Fruit fly (Drosophila melanogaster) whole organism, embryonic: Measurements from ENCODE around the gene CG5934.

Experiments used
- ATbp ChIP-seq: fragments of 200-800 bp; sonication (Bioruptor generic); optimal IDR thresholded peaks from 2 replicates; lab custom pipeline; 2017; ENCODE audit warnings: missing biosample characterization, mild to moderate bottlenecking, missing genetic modification characterization, missing genetic modification reagents
- Ada2b ChIP-seq: fragments of 200-800 bp; sonication (Bioruptor generic); IDR thresholded peaks from 2 replicates; pipeline ENCODE4 v1.3.6; 2022; ENCODE audit warnings: missing biosample characterization, missing genetic modification characterization
- CG10321 ChIP-seq: fragments of 200-800 bp; sonication (Bioruptor generic); IDR thresholded peaks from 2 replicates; pipeline ENCODE4 v1.3.6; 2022; ENCODE audit warnings: missing biosample characterization, missing genetic modification characterization
- CG11504 ChIP-seq: fragments of 200-800 bp; sonication (Bioruptor generic); optimal IDR thresholded peaks from 3 replicates; lab custom pipeline; 2019; ENCODE audit warnings: missing biosample characterization, mild to moderate bottlenecking, missing genetic modification characterization, moderate library complexity
- CG11723 ChIP-seq: fragments of 200-800 bp; sonication (Bioruptor generic); optimal IDR thresholded peaks from 2 replicates; lab custom pipeline; 2017; ENCODE audit warnings: missing biosample characterization, mild to moderate bottlenecking, missing genetic modification characterization
- CG12236 ChIP-seq: fragments of 200-800 bp; sonication (Bioruptor generic); optimal IDR thresholded peaks from 2 replicates; lab custom pipeline; 2016; ENCODE audit warnings: missing biosample characterization, missing genetic modification characterization
- CG12299 ChIP-seq: fragments of 200-800 bp; sonication (Bioruptor generic); optimal IDR thresholded peaks from 2 replicates; lab custom pipeline; 2018; ENCODE audit warnings: missing biosample characterization, mild to moderate bottlenecking, missing genetic modification characterization
- CG12769 ChIP-seq: fragments of 200-800 bp; sonication (Bioruptor generic); optimal IDR thresholded peaks from 2 replicates; lab custom pipeline; 2019; ENCODE audit warnings: missing biosample characterization, mild to moderate bottlenecking, missing genetic modification characterization, moderate library complexity
- CG13287 ChIP-seq: fragments of 200-800 bp; sonication (Bioruptor generic); IDR thresholded peaks from 2 replicates; pipeline ENCODE4 v1.3.6; 2022; ENCODE audit warnings: missing biosample characterization, missing genetic modification characterization; ENCODE audit not compliant: partially characterized antibody
- CG13296 ChIP-seq: fragments of 200-800 bp; sonication (Bioruptor generic); optimal IDR thresholded peaks from 3 replicates; lab custom pipeline; 2018; ENCODE audit warnings: missing biosample characterization, mild to moderate bottlenecking, missing genetic modification characterization
- CG14014 ChIP-seq: fragments of 200-800 bp; sonication (Bioruptor generic); IDR thresholded peaks from 2 replicates; pipeline ENCODE4 v1.3.6; 2022; ENCODE audit warnings: missing biosample characterization, missing genetic modification characterization
- CG2116 ChIP-seq: fragments of 200-800 bp; sonication (Bioruptor generic); optimal IDR thresholded peaks from 3 replicates; lab custom pipeline; 2018; ENCODE audit warnings: missing biosample characterization, mild to moderate bottlenecking, missing genetic modification characterization
- CG2199 ChIP-seq: fragments of 200-800 bp; sonication (Bioruptor generic); IDR thresholded peaks from 3 replicates; pipeline ENCODE4 v1.3.6; 2022; ENCODE audit warnings: missing biosample characterization, missing genetic modification characterization
- CG32532 ChIP-seq: fragments of 200-800 bp; sonication (Bioruptor generic); IDR thresholded peaks from 2 replicates; pipeline ENCODE4 v1.3.6; 2022; ENCODE audit warnings: missing biosample characterization, missing genetic modification characterization
- CG3281 ChIP-seq: fragments of 200-800 bp; sonication (Bioruptor generic); optimal IDR thresholded peaks from 3 replicates; lab custom pipeline; 2017; ENCODE audit warnings: missing biosample characterization, mild to moderate bottlenecking, missing genetic modification characterization
- CG4328 ChIP-seq: fragments of 200-800 bp; sonication (Bioruptor generic); optimal IDR thresholded peaks from 3 replicates; lab custom pipeline; 2017; ENCODE audit warnings: missing biosample characterization, missing genetic modification reagents, missing genetic modification characterization
- CG4707 ChIP-seq: fragments of 200-800 bp; sonication (Bioruptor generic); optimal IDR thresholded peaks from 2 replicates; lab custom pipeline; 2018; ENCODE audit warnings: missing biosample characterization, mild to moderate bottlenecking, missing genetic modification characterization, moderate library complexity
- CG5245 ChIP-seq: fragments of 200-800 bp; sonication (Bioruptor generic); optimal IDR thresholded peaks from 3 replicates; lab custom pipeline; 2016; ENCODE audit warnings: missing biosample characterization, missing genetic modification characterization
- CG6175 ChIP-seq: fragments of 200-800 bp; sonication (Bioruptor generic); IDR thresholded peaks from 3 replicates; pipeline ENCODE4 v1.3.6; 2022; ENCODE audit warnings: missing biosample characterization, missing genetic modification characterization
- CG7357 ChIP-seq: fragments of 200-800 bp; sonication (Bioruptor generic); IDR thresholded peaks from 3 replicates; pipeline ENCODE4 v1.3.6; 2022; ENCODE audit warnings: missing biosample characterization, missing genetic modification characterization
- CG7372 ChIP-seq: fragments of 200-800 bp; sonication (Bioruptor generic); IDR thresholded peaks from 2 replicates; pipeline ENCODE4 v1.3.6; 2022; ENCODE audit warnings: missing biosample characterization, missing genetic modification characterization
- CG8281 ChIP-seq: fragments of 200-800 bp; sonication (Bioruptor generic); optimal IDR thresholded peaks from 2 replicates; lab custom pipeline; 2018; ENCODE audit warnings: missing biosample characterization, mild to moderate bottlenecking, missing genetic modification characterization, moderate library complexity
- CG8359 ChIP-seq: fragments of 200-800 bp; sonication (Bioruptor generic); optimal IDR thresholded peaks from 2 replicates; lab custom pipeline; 2017; ENCODE audit warnings: missing biosample characterization, mild to moderate bottlenecking, missing genetic modification characterization, borderline replicate concordance
- CG9215 ChIP-seq: fragments of 200-800 bp; sonication (Bioruptor generic); IDR thresholded peaks from 2 replicates; pipeline ENCODE4 v1.3.6; 2022; ENCODE audit warnings: missing biosample characterization, missing genetic modification characterization
- CG9932 ChIP-seq: fragments of 200-800 bp; sonication (Bioruptor generic); IDR thresholded peaks from 2 replicates; pipeline ENCODE4 v1.3.6; 2022; ENCODE audit warnings: missing biosample characterization, missing genetic modification characterization
- CoRest ChIP-seq: fragments of 200-800 bp; sonication (Bioruptor generic); optimal IDR thresholded peaks from 3 replicates; lab custom pipeline; 2018; ENCODE audit warnings: missing biosample characterization, mild to moderate bottlenecking, missing genetic modification characterization, moderate library complexity
- Drgx ChIP-seq: fragments of 200-800 bp; sonication (Bioruptor generic); IDR thresholded peaks from 2 replicates; pipeline ENCODE4 v1.3.6; 2022; ENCODE audit warnings: missing biosample characterization, missing genetic modification characterization
- HLH4C ChIP-seq: fragments of 200-800 bp; sonication (Bioruptor generic); IDR thresholded peaks from 3 replicates; pipeline ENCODE4 v1.3.6; 2022; ENCODE audit warnings: missing biosample characterization, missing genetic modification characterization; ENCODE audit not compliant: partially characterized antibody
- Meics ChIP-seq: fragments of 200-800 bp; sonication (Bioruptor generic); optimal IDR thresholded peaks from 2 replicates; lab custom pipeline; 2017; ENCODE audit warnings: missing biosample characterization, mild to moderate bottlenecking, missing genetic modification characterization
- Neu2 ChIP-seq: fragments of 200-800 bp; sonication (Bioruptor generic); optimal IDR thresholded peaks from 3 replicates; lab custom pipeline; 2016; ENCODE audit warnings: missing biosample characterization, missing genetic modification characterization, borderline replicate concordance
- Nf-YB ChIP-seq: fragments of 200-800 bp; sonication (Bioruptor generic); optimal IDR thresholded peaks from 3 replicates; lab custom pipeline; 2019; ENCODE audit warnings: missing biosample characterization, mild to moderate bottlenecking, missing genetic modification characterization, moderate library complexity
- Optix ChIP-seq: fragments of 200-800 bp; sonication (Bioruptor generic); IDR thresholded peaks from 3 replicates; pipeline ENCODE4 v1.3.6; 2022; ENCODE audit warnings: missing biosample characterization, missing genetic modification characterization
- Sry-δ ChIP-seq: fragments of 200-800 bp; sonication (Bioruptor generic); optimal IDR thresholded peaks from 2 replicates; lab custom pipeline; 2016; ENCODE audit warnings: missing biosample characterization, missing genetic modification characterization
- caup ChIP-seq: fragments of 200-800 bp; sonication (Bioruptor generic); optimal IDR thresholded peaks from 3 replicates; lab custom pipeline; 2017; ENCODE audit warnings: missing biosample characterization, mild to moderate bottlenecking, missing genetic modification characterization, moderate library complexity; ENCODE audit not compliant: severe bottlenecking
- dati ChIP-seq: fragments of 200-800 bp; sonication (Bioruptor generic); IDR thresholded peaks from 2 replicates; pipeline ENCODE4 v1.3.6; 2022; ENCODE audit warnings: missing biosample characterization, missing genetic modification characterization
- dm ChIP-seq: fragments of 200-800 bp; sonication (Bioruptor generic); optimal IDR thresholded peaks from 3 replicates; lab custom pipeline; 2016; ENCODE audit warnings: missing biosample characterization, missing genetic modification characterization
- ewg ChIP-seq: fragments of 200-800 bp; sonication (Bioruptor generic); optimal IDR thresholded peaks from 3 replicates; lab custom pipeline; 2017; ENCODE audit warnings: mild to moderate bottlenecking, missing biosample characterization, missing genetic modification reagents, missing genetic modification characterization
- fd96Cb ChIP-seq: fragments of 200-800 bp; sonication (Bioruptor generic); optimal IDR thresholded peaks from 2 replicates; lab custom pipeline; 2018; ENCODE audit warnings: missing biosample characterization, mild to moderate bottlenecking, missing genetic modification characterization, moderate library complexity
- fu2 ChIP-seq: fragments of 200-800 bp; sonication (Bioruptor generic); optimal IDR thresholded peaks from 2 replicates; lab custom pipeline; 2016; ENCODE audit warnings: missing biosample characterization, missing genetic modification characterization
- grau ChIP-seq: fragments of 200-800 bp; optimal IDR thresholded peaks from 3 replicates; lab custom pipeline; 2019; ENCODE audit warnings: missing biosample characterization, mild to moderate bottlenecking, missing genetic modification characterization, moderate library complexity
- luna ChIP-seq: fragments of 200-800 bp; sonication (Bioruptor generic); optimal IDR thresholded peaks from 2 replicates; lab custom pipeline; 2016; ENCODE audit warnings: missing biosample characterization, missing genetic modification characterization
- mld ChIP-seq: fragments of 200-800 bp; sonication (Bioruptor generic); IDR thresholded peaks from 3 replicates; pipeline ENCODE4 v1.3.6; 2022; ENCODE audit warnings: missing biosample characterization, missing genetic modification characterization; ENCODE audit not compliant: partially characterized antibody
- otp ChIP-seq: fragments of 200-800 bp; sonication (Bioruptor generic); IDR thresholded peaks from 3 replicates; pipeline ENCODE4, ENCODE4 v1.3.6; 2022; ENCODE audit warnings: missing biosample characterization, missing genetic modification characterization
- pan ChIP-seq, 4 experiments: fragments of >200 bp in 3 of 4; fragments of 200-800 bp in 1 of 4; sonication (Bioruptor generic) in 1 of 4; optimal IDR thresholded peaks in 3 of 4; IDR thresholded peaks in 1 of 4; 2 replicates each; pipeline versions ENCODE4 v1.3.6 to Lab custom; 2017 to 2022; ENCODE audit warnings: missing biosample characterization in 2 of 4, missing genetic modification characterization in 2 of 4, mixed read lengths in 1 of 4
- so ChIP-seq: fragments of 200-800 bp; sonication (Bioruptor generic); IDR thresholded peaks from 3 replicates; pipeline ENCODE4 v1.3.6; 2022; ENCODE audit warnings: missing biosample characterization, missing genetic modification characterization
- twi ChIP-seq: fragments of 200-800 bp; optimal IDR thresholded peaks from 2 replicates; lab custom pipeline; 2019; ENCODE audit warnings: missing biosample characterization, mild to moderate bottlenecking, missing genetic modification characterization, moderate library complexity
- zen2 ChIP-seq: fragments of 200-800 bp; sonication (Bioruptor generic); IDR thresholded peaks from 3 replicates; pipeline ENCODE4 v1.3.6; 2022; ENCODE audit warnings: missing biosample characterization, missing genetic modification characterization; ENCODE audit not compliant: partially characterized antibody
- zfh1 ChIP-seq: fragments of 200-800 bp; sonication (Bioruptor generic); IDR thresholded peaks from 3 replicates; pipeline ENCODE4 v1.3.6; 2022; ENCODE audit warnings: missing biosample characterization, missing genetic modification characterization

CG5934 gene

DNA sequence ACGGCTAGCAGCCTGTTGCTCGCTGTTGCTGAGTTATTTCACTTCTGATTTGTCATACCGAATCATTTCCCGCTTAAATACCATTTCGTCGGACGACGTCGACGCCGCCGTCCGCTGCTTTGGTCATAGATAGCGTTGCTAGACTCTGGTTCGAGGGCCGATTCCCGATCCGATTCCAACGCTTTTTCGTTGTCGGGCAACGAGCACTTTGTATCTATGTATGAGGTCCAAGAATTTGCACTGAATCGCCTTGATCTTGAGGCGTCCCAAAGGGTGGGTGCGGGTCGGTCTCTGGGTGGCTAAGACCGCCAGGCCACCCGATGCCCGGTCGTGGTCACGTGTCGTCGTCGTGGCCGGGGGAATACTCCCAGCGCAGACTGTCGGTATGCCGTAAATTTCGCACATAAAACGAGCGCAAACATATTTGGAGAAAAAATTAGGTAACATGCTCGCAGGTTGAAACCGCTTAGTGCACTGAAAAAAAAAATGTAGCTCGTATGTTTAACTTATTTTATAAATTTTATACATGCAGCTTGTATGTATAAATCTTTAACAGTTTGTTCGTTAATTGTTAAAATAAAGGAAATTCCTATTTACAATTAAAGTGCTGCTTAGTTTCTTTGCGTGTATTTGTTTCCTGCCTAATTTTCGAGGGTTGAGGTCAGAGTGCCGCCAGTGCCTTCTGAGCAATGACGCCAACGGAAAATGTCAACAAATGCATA, 18.8 kb downstream of the CG5934 start, which contains the start of gene CG3348 (continued):
- peak; percentile 29; the same call in 1 of the 3 replicates for TF ChIP-seq otp (GFP tag; lab: Robert Waterston, UW)
- TF ChIP-seq CG12769 (tag; lab: Kevin White, UChicago) = peak; percentile 61
- peak; percentile 83 for TF ChIP-seq CG9932 (GFP tag; lab: Robert Waterston, UW)
- no peak for TF ChIP-seq Sry-δ (GFP tag; lab: Kevin White, UChicago)
- peak; percentile 21 for TF ChIP-seq ATbp (GFP tag; lab: Kevin White, UChicago)
- TF ChIP-seq twi (tag; lab: Kevin White, UChicago) = no peak
- TF ChIP-seq dm (GFP tag; lab: Kevin White, UChicago) = peak; percentile 23
- TF ChIP-seq CG13287 (GFP tag; lab: Robert Waterston, UW) = no peak
- TF ChIP-seq CG14014 = peak; percentile 72
- TF ChIP-seq Drgx (GFP tag; lab: Robert Waterston, UW) = peak; percentile 37
- no peak for TF ChIP-seq CG12236 (GFP tag; lab: Kevin White, UChicago)
- no peak for TF ChIP-seq pan (optimal IDR thresholded peaks at IDR 0.05; lab: Kevin White, UChicago)
- TF ChIP-seq pan (GFP tag; optimal IDR thresholded peaks at IDR 0.05 in 1 of 2, IDR thresholded peaks at IDR 0.05 in 1 of 2) = peak in 1 of 2 experiments; percentile 74
- 0 out of 3 replicates have a peak, but pooled peaks have one; percentile 43 for TF ChIP-seq so (GFP tag; lab: Robert Waterston, UW)
- TF ChIP-seq CG3281 (GFP tag; lab: Kevin White, UChicago) = peak; percentile 92
- TF ChIP-seq mld (GFP tag; lab: Robert Waterston, UW) = no peak
- peak; percentile 71 for TF ChIP-seq grau (tag; lab: Kevin White, UChicago)
- peak; percentile 41 for TF ChIP-seq fd96Cb (tag; lab: Kevin White, UChicago)
- TF ChIP-seq fu2 = peak; percentile 43
- TF ChIP-seq caup = peak; percentile 86
- TF ChIP-seq CG32532 = peak; percentile 94
- TF ChIP-seq CG11504 = peak; percentile 78
- peak; percentile 83 for TF ChIP-seq zfh1 (GFP tag; lab: Robert Waterston, UW)
- TF ChIP-seq CG8359 = no peak
- peak; percentile 15 for TF ChIP-seq CG4328 (GFP tag; lab: Kevin White, UChicago)
- TF ChIP-seq CG12299 (tag; lab: Kevin White, UChicago) = peak; percentile 30
- peak; percentile 27 for TF ChIP-seq Nf-YB
- peak; percentile 86 for TF ChIP-seq Meics (GFP tag; lab: Kevin White, UChicago)
- no peak for TF ChIP-seq zen2 (GFP tag; lab: Robert Waterston, UW)
- no peak for TF ChIP-seq CG10321 (GFP tag; lab: Robert Waterston, UW)
- TF ChIP-seq CG13296 (GFP tag; lab: Kevin White, UChicago) = peak; percentile 79
- peak; percentile 35 for TF ChIP-seq CG11723 (GFP tag; lab: Kevin White, UChicago)
- 0 out of 3 replicates have a peak, but pooled peaks have one; percentile 46 for TF ChIP-seq CG7357
- TF ChIP-seq Ada2b = peak; percentile 83
- peak; percentile 45 for TF ChIP-seq CG8281 (tag; lab: Kevin White, UChicago)
- TF ChIP-seq CG5245 (GFP tag; lab: Kevin White, UChicago) = peak; percentile 50
- TF ChIP-seq CG9215 = peak; percentile 77
- peak; percentile 41 for TF ChIP-seq ewg (GFP tag; lab: Kevin White, UChicago)
- TF ChIP-seq CoRest (tag; lab: Kevin White, UChicago) = peak; percentile 73
- 0 out of 3 replicates have a peak, but pooled peaks have one; percentile 36 for TF ChIP-seq Optix (GFP tag; lab: Robert Waterston, UW)
- no peak for TF ChIP-seq CG2199
- TF ChIP-seq Neu2 (GFP tag; lab: Kevin White, UChicago) = no peak
- TF ChIP-seq CG2116 = no peak
- TF ChIP-seq CG4707 (GFP tag; lab: Kevin White, UChicago) = no peak
- no peak for TF ChIP-seq HLH4C (GFP tag; lab: Robert Waterston, UW)
- no peak for TF ChIP-seq luna (GFP tag; lab: Kevin White, UChicago)
- TF ChIP-seq CG7372 (GFP tag; lab: Robert Waterston, UW) = peak; percentile 58
- peak; percentile 34; the same call in 1 of the 2 replicates for TF ChIP-seq dati (GFP tag; lab: Robert Waterston, UW)
- TF ChIP-seq CG6175 (GFP tag; lab: Robert Waterston, UW) = 0 out of 3 replicates have a peak, but pooled peaks have one; percentile 22
